Worm (Caenorhabditis elegans) whole organism, L4 larva: ENCODE results near the gene nyn-1.
"Not testable (repeated sequence)": the region's sequence is repeated elsewhere in the genome, so short reads cannot be mapped to it uniquely, and the experiment has no call there.

Source experiments
- D1046.2 ChIP-seq: fragments of 200-800 bp; sonication (Bioruptor generic); IDR thresholded peaks from 2 replicates; pipeline ENCODE4 v1.3.6; 2022; ENCODE audit warnings: missing genetic modification characterization, missing compliant biosample characterization
- F10B5.3 ChIP-seq: sonication (generic microtip); optimal IDR thresholded peaks from 2 replicates; lab custom pipeline; 2016; ENCODE audit warnings: mild to moderate bottlenecking, missing genetic modification characterization, missing compliant biosample characterization
- F37D6.2 ChIP-seq: sonication (generic microtip); optimal IDR thresholded peaks from 2 replicates; lab custom pipeline; 2016; ENCODE audit warnings: mild to moderate bottlenecking, missing genetic modification characterization, missing compliant biosample characterization
- F49E8.2 ChIP-seq: sonication (generic microtip); optimal IDR thresholded peaks from 2 replicates; lab custom pipeline; 2016; ENCODE audit warnings: missing compliant biosample characterization, mild to moderate bottlenecking, missing genetic modification characterization, borderline replicate concordance
- T20F7.1 ChIP-seq: fragments of 200-800 bp; sonication (Bioruptor generic); optimal IDR thresholded peaks from 2 replicates; lab custom pipeline; 2018; ENCODE audit warnings: mild to moderate bottlenecking, missing genetic modification characterization, missing compliant biosample characterization
- Y48G9A.11 ChIP-seq: fragments of 200-800 bp; sonication (Bioruptor generic); IDR thresholded peaks from 2 replicates; pipeline ENCODE4 v1.3.6; 2022; ENCODE audit warnings: missing genetic modification reagents, missing genetic modification characterization, missing compliant biosample characterization
- aha-1 ChIP-seq: fragments of 150-350 bp; peaks from one replicate; lab custom pipeline; 2014; ENCODE audit warnings: missing biosample characterization, missing genetic modification characterization
- attf-4 ChIP-seq: sonication (generic microtip); optimal IDR thresholded peaks from 3 replicates; lab custom pipeline; 2017; ENCODE audit warnings: missing biosample characterization, missing genetic modification characterization
- ceh-28 ChIP-seq: fragments of 150-350 bp; optimal IDR thresholded peaks from 2 replicates; lab custom pipeline; 2014; ENCODE audit warnings: missing biosample characterization, missing genetic modification reagents, missing genetic modification characterization
- ceh-32 ChIP-seq: sonication (generic microtip); optimal IDR thresholded peaks from 2 replicates; lab custom pipeline; 2016; ENCODE audit warnings: mild to moderate bottlenecking, missing genetic modification characterization, missing compliant biosample characterization; ENCODE audit not compliant: poor library complexity
- cey-2 ChIP-seq: sonication (generic microtip); optimal IDR thresholded peaks from 3 replicates; lab custom pipeline; 2017; ENCODE audit warnings: missing genetic modification characterization, mild to moderate bottlenecking, missing compliant biosample characterization, antibody characterized with exemption, borderline replicate concordance; ENCODE audit not compliant: insufficient read depth
- ctbp-1 ChIP-seq: fragments of 200-800 bp; sonication (Bioruptor generic); IDR thresholded peaks from 2 replicates; pipeline ENCODE4 v1.3.6; 2022; ENCODE audit warnings: missing genetic modification reagents, missing genetic modification characterization, missing compliant biosample characterization
- daf-12 ChIP-seq: fragments of 150-350 bp; optimal IDR thresholded peaks from 2 replicates; lab custom pipeline; 2014; ENCODE audit warnings: missing biosample characterization, missing genetic modification reagents, missing genetic modification characterization
- daf-8 ChIP-seq: fragments of 200-800 bp; sonication (Bioruptor generic); IDR thresholded peaks from 2 replicates; pipeline ENCODE4 v1.3.6; 2022; ENCODE audit warnings: missing genetic modification characterization, missing compliant biosample characterization
- dmd-9 ChIP-seq: fragments of 200-800 bp; sonication (Bioruptor generic); IDR thresholded peaks from 2 replicates; pipeline ENCODE4 v1.3.6; 2022; ENCODE audit warnings: missing genetic modification reagents, missing genetic modification characterization, missing compliant biosample characterization
- duxl-1 ChIP-seq: sonication (generic microtip); optimal IDR thresholded peaks from 2 replicates; lab custom pipeline; 2016; ENCODE audit warnings: mild to moderate bottlenecking, missing genetic modification characterization, moderate library complexity, missing compliant biosample characterization; ENCODE audit not compliant: poor library complexity
- dve-1 ChIP-seq: sonication (generic microtip); optimal IDR thresholded peaks from 2 replicates; lab custom pipeline; 2017; ENCODE audit warnings: antibody characterized with exemption, mild to moderate bottlenecking, missing genetic modification characterization, missing compliant biosample characterization; ENCODE audit not compliant: insufficient read depth
- egl-43 ChIP-seq: fragments of 200-800 bp; sonication (Bioruptor generic); IDR thresholded peaks from 2 replicates; pipeline ENCODE4 v1.3.6; 2022; ENCODE audit warnings: missing genetic modification reagents, missing genetic modification characterization, missing compliant biosample characterization
- gei-8 ChIP-seq: fragments of 200-800 bp; sonication (Bioruptor generic); optimal IDR thresholded peaks from 2 replicates; lab custom pipeline; 2018; ENCODE audit warnings: mild to moderate bottlenecking, missing genetic modification characterization, missing compliant biosample characterization
- hif-1 ChIP-seq, 2 experiments: sonication (generic microtip); optimal IDR thresholded peaks; 2 replicates each; lab custom pipeline; 2016 to 2017; ENCODE audit warnings: missing compliant biosample characterization in 2 of 2, missing genetic modification characterization in 2 of 2, missing genetic modification reagents in 2 of 2, missing genotype in 2 of 2, mild to moderate bottlenecking in 1 of 2
- hlh-11 ChIP-seq: fragments of 200-800 bp; sonication (Bioruptor generic); optimal IDR thresholded peaks from 2 replicates; lab custom pipeline; 2018; ENCODE audit warnings: mild to moderate bottlenecking, missing genetic modification characterization, missing compliant biosample characterization
- lim-7 ChIP-seq: fragments of 200-800 bp; sonication (Bioruptor generic); IDR thresholded peaks from 2 replicates; pipeline ENCODE4 v1.3.6; 2022; ENCODE audit warnings: missing genetic modification characterization, missing compliant biosample characterization
- lin-1 ChIP-seq: fragments of 200-800 bp; sonication (Bioruptor generic); IDR thresholded peaks from 2 replicates; pipeline ENCODE4 v1.3.6; 2022; ENCODE audit warnings: missing genetic modification reagents, missing genetic modification characterization, missing compliant biosample characterization
- lin-29 ChIP-seq: fragments of 200-800 bp; sonication (Bioruptor generic); IDR thresholded peaks from 2 replicates; pipeline ENCODE4 v1.3.6; 2022; ENCODE audit warnings: missing genetic modification reagents, missing genetic modification characterization, missing compliant biosample characterization
- madf-5 ChIP-seq, 2 experiments: fragments of 200-800 bp; sonication (Bioruptor generic); IDR thresholded peaks; 2 replicates each; pipeline ENCODE4 v1.3.6; 2022; ENCODE audit warnings: missing compliant biosample characterization in 2 of 2, missing genetic modification characterization in 2 of 2
- mes-2 ChIP-seq: sonication (generic microtip); optimal IDR thresholded peaks from 2 replicates; lab custom pipeline; 2016; ENCODE audit warnings: missing genotype, mild to moderate bottlenecking, missing genetic modification characterization, missing compliant biosample characterization; ENCODE audit not compliant: poor library complexity, severe bottlenecking
- nhr-11 ChIP-seq: fragments of 150-350 bp; optimal IDR thresholded peaks from 2 replicates; lab custom pipeline; 2014; ENCODE audit warnings: missing biosample characterization, missing genetic modification characterization
- nhr-28 ChIP-seq: fragments of 150-350 bp; optimal IDR thresholded peaks from 2 replicates; lab custom pipeline; 2014; ENCODE audit warnings: missing biosample characterization, missing genetic modification characterization
- nhr-6 ChIP-seq: fragments of 150-350 bp; optimal IDR thresholded peaks from 2 replicates; lab custom pipeline; 2014; ENCODE audit warnings: missing biosample characterization, missing genetic modification characterization
- pha-4 ChIP-seq, 2 experiments: fragments of 150-350 bp in 1 of 2; fragments of 200-800 bp in 1 of 2; sonication (Bioruptor generic) in 1 of 2; IDR thresholded peaks in 1 of 2; optimal IDR thresholded peaks in 1 of 2; 2 replicates each; pipeline versions ENCODE4 v1.3.6 to Lab custom; 2014 to 2022; ENCODE audit warnings: missing genetic modification characterization in 2 of 2, missing genetic modification reagents in 2 of 2, missing biosample characterization in 1 of 2, missing compliant biosample characterization in 1 of 2
- snpc-4 ChIP-seq: fragments of 150-350 bp; optimal IDR thresholded peaks from 2 replicates; lab custom pipeline; 2014; ENCODE audit warnings: missing biosample characterization, missing genetic modification characterization
- tag-97 ChIP-seq: fragments of 200-800 bp; sonication (Bioruptor generic); IDR thresholded peaks from 2 replicates; pipeline ENCODE4 v1.3.6; 2022; ENCODE audit warnings: missing genetic modification characterization, missing compliant biosample characterization
- tra-1 ChIP-seq: fragments of 200-800 bp; sonication (Bioruptor generic); IDR thresholded peaks from 2 replicates; pipeline ENCODE4 v1.3.6; 2022; ENCODE audit warnings: missing genetic modification reagents, missing genetic modification characterization, missing compliant biosample characterization
- zag-1 ChIP-seq: fragments of 150-350 bp; optimal IDR thresholded peaks from 2 replicates; lab custom pipeline; 2014; ENCODE audit warnings: missing biosample characterization, missing genetic modification characterization
- zfp-2 ChIP-seq: sonication (generic microtip); optimal IDR thresholded peaks from 2 replicates; lab custom pipeline; 2016; ENCODE audit warnings: mild to moderate bottlenecking, missing genetic modification characterization, missing compliant biosample characterization
- zfp-3 ChIP-seq: fragments of 200-800 bp; sonication (Bioruptor generic); conservative IDR thresholded peaks from 2 replicates; pipeline ENCODE4 v1.3.6; 2022; ENCODE audit warnings: missing genetic modification reagents, missing genetic modification characterization, missing compliant biosample characterization
- zip-2 ChIP-seq: fragments of 150-350 bp; optimal IDR thresholded peaks from 2 replicates; lab custom pipeline; 2014; ENCODE audit warnings: missing biosample characterization, missing genetic modification characterization

The nyn-1 gene

ce11 chrIV:13651411-13651810, 35.4 kb downstream of the nyn-1 start, which contains the start of gene C08F11.12:
Gene C08F11.12 (minus strand): TSS chrIV:13651511.
- not testable (repeated sequence) for TF ChIP-seq nhr-6; ceh-32 (tag; lab: Kevin White, UChicago); lim-7 (GFP tag; lab: Robert Waterston, UW)

- no peak for TF ChIP-seq nhr-28 (tag; lab: Kevin White, UChicago)
These were observed 36.6 kb downstream of the nyn-1 start, which contains the start of gene C08F11.17 for ce11 chrIV:13650238-13650637. Gene C08F11.17 (minus strand): TSS chrIV:13650338.

ce11 chrIV:13649126-13649525, 37.7 kb downstream of the nyn-1 start, which contains the start of gene C08F11.10:
Gene C08F11.10 (minus strand): TSS chrIV:13649226.
- TF ChIP-seq F10B5.3 (tag; lab: Kevin White, UChicago) (no peak), egl-43 (no peak), zag-1 (tag; lab: Kevin White, UChicago) (no peak), daf-12 (no peak), ceh-28 (tag; lab: Kevin White, UChicago) (no peak), madf-5 (GFP tag; IDR thresholded peaks at IDR 0.05; lab: Robert Waterston, UW) (no peak), duxl-1 (tag; lab: Kevin White, UChicago) (no peak), nhr-28 (tag; lab: Kevin White, UChicago) (no peak), tag-97 (GFP tag; lab: Robert Waterston, UW) (no peak), gei-8 (GFP tag; lab: Kevin White, UChicago) (no peak), pha-4 (GFP tag; IDR thresholded peaks at IDR 0.05; lab: Robert Waterston, UW) (no peak), pha-4 (tag; optimal IDR thresholded peaks at IDR 0.05; lab: Kevin White, UChicago) (no peak), ctbp-1 (GFP tag; lab: Robert Waterston, UW) (no peak), mes-2 (tag; lab: Kevin White, UChicago) (no peak), daf-8 (GFP tag; lab: Robert Waterston, UW) (no peak), tra-1 (GFP tag; lab: Robert Waterston, UW) (no peak), lin-1 (GFP tag; lab: Robert Waterston, UW) (no peak)

DNA sequence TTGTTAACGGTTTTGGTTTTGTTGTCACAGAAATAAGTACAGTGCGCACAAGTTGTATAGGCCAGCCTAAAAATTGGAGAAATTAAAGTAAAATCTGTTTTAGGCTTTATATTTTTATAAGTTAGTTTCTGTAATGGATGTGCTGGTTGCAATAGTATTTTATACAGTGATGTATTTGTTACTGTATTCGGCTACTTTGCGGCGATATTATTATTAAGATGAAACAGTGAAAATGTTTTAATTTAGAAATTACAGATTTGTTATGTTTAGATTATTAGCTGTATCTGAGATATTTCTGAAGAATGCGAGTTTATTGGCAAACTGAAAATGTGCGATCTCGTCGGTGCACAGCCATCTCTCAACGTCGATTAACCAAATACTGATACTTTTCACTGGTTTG, 39.3 kb downstream of the nyn-1 start, which contains the start of gene ule-4:
Gene ule-4 (minus strand): TSS at position 101 of the 400 bp plus-strand sequence.
- no peak for TF ChIP-seq zag-1 (tag; lab: Kevin White, UChicago)
- no peak for TF ChIP-seq hlh-11 (tag; lab: Kevin White, UChicago)
- TF ChIP-seq attf-4 (tag; lab: Kevin White, UChicago) = no peak
- TF ChIP-seq zfp-3 (GFP tag; lab: Robert Waterston, UW) = no peak
- no peak for TF ChIP-seq lin-29 (GFP tag; lab: Robert Waterston, UW)

ce11 chrIV:13645823-13646222, 41.0 kb downstream of the nyn-1 start, which contains the start of gene srz-29:
Gene srz-29 (minus strand): TSS chrIV:13645923.
- TF ChIP-seq hif-1 (tag; optimal IDR thresholded peaks at IDR 0.05; lab: Kevin White, UChicago) = no peak
- no peak for TF ChIP-seq ceh-32 (tag; lab: Kevin White, UChicago)
- TF ChIP-seq D1046.2 (GFP tag; lab: Robert Waterston, UW) = no peak
- no peak for TF ChIP-seq aha-1 (tag; lab: Kevin White, UChicago)
- TF ChIP-seq cey-2 (tag; lab: Kevin White, UChicago) = no peak
- no peak for TF ChIP-seq zfp-2
- no peak for TF ChIP-seq Y48G9A.11
- TF ChIP-seq nhr-11 (tag; lab: Kevin White, UChicago) = no peak
- no peak for TF ChIP-seq zip-2 (tag; lab: Kevin White, UChicago)
- TF ChIP-seq T20F7.1 (GFP tag; lab: Kevin White, UChicago) = no peak
- no peak for TF ChIP-seq dve-1 (tag; lab: Kevin White, UChicago)
- TF ChIP-seq attf-4 (tag; lab: Kevin White, UChicago) = no peak
- no peak for TF ChIP-seq dmd-9 (GFP tag; lab: Robert Waterston, UW)
- no peak for TF ChIP-seq F37D6.2 (tag; lab: Kevin White, UChicago)
- no peak for TF ChIP-seq F49E8.2 (tag; lab: Kevin White, UChicago)
- TF ChIP-seq daf-8 (GFP tag; lab: Robert Waterston, UW) = no peak
- no peak for TF ChIP-seq snpc-4
- no peak for TF ChIP-seq zag-1 (tag; lab: Kevin White, UChicago)
- TF ChIP-seq ctbp-1 (GFP tag; lab: Robert Waterston, UW) = no peak
